Worm (Caenorhabditis elegans) whole organism, mixed stage, embryonic: ENCODE measurements around the gene F59A1.12.

Source experiments
- M03D4.4 ChIP-seq: sonication (generic microtip); optimal IDR thresholded peaks from 2 replicates; lab custom pipeline; 2017; ENCODE audit warnings: mild to moderate bottlenecking, missing genetic modification characterization, missing compliant biosample characterization
- bed-3 ChIP-seq: fragments of 200-800 bp; sonication (Bioruptor generic); optimal IDR thresholded peaks from 3 replicates; lab custom pipeline; 2018; ENCODE audit warnings: mild to moderate bottlenecking, missing genetic modification characterization, moderate library complexity, missing compliant biosample characterization
- blmp-1 ChIP-seq: fragments of 150-350 bp; optimal IDR thresholded peaks from 2 replicates; lab custom pipeline; 2014; ENCODE audit warnings: missing biosample characterization, missing genetic modification characterization
- ceh-39 ChIP-seq: fragments of 150-350 bp; optimal IDR thresholded peaks from 2 replicates; lab custom pipeline; 2014; ENCODE audit warnings: missing biosample characterization, missing genetic modification characterization
- ceh-43 ChIP-seq: fragments of 200-800 bp; sonication (Bioruptor generic); optimal IDR thresholded peaks from 2 replicates; lab custom pipeline; 2018; ENCODE audit warnings: mild to moderate bottlenecking, missing genetic modification characterization, moderate library complexity, missing compliant biosample characterization
- ceh-83 ChIP-seq: fragments of 200-800 bp; sonication (Bioruptor generic); optimal IDR thresholded peaks from 2 replicates; lab custom pipeline; 2018; ENCODE audit warnings: mild to moderate bottlenecking, missing genetic modification characterization, missing compliant biosample characterization
- ces-1 ChIP-seq: fragments of 150-350 bp; optimal IDR thresholded peaks from 2 replicates; lab custom pipeline; 2014; ENCODE audit warnings: missing biosample characterization, missing genetic modification reagents, missing genetic modification characterization
- cnd-1 ChIP-seq: fragments of 200-800 bp; sonication (Bioruptor generic); optimal IDR thresholded peaks from 2 replicates; lab custom pipeline; 2018; ENCODE audit warnings: mild to moderate bottlenecking, missing genetic modification characterization, missing compliant biosample characterization
- drap-1 ChIP-seq: fragments of 200-800 bp; sonication (Bioruptor generic); optimal IDR thresholded peaks from 3 replicates; lab custom pipeline; 2018; ENCODE audit warnings: mild to moderate bottlenecking, missing genetic modification characterization, missing compliant biosample characterization
- elt-1 ChIP-seq: sonication (generic microtip); optimal IDR thresholded peaks from 2 replicates; lab custom pipeline; 2017; ENCODE audit warnings: missing genetic modification characterization, mild to moderate bottlenecking, missing compliant biosample characterization, antibody characterized with exemption, moderate library complexity, borderline replicate concordance; ENCODE audit not compliant: insufficient read depth
- elt-3 ChIP-seq: fragments of 150-350 bp; optimal IDR thresholded peaks from 2 replicates; lab custom pipeline; 2014; ENCODE audit warnings: missing biosample characterization, missing genetic modification characterization
- flh-1 ChIP-seq: fragments of 200-800 bp; sonication (Bioruptor generic); optimal IDR thresholded peaks from 2 replicates; lab custom pipeline; 2018; ENCODE audit warnings: mild to moderate bottlenecking, missing genetic modification characterization, moderate library complexity, missing compliant biosample characterization
- ham-2 ChIP-seq: fragments of 200-800 bp; sonication (Bioruptor generic); optimal IDR thresholded peaks from 2 replicates; lab custom pipeline; 2018; ENCODE audit warnings: mild to moderate bottlenecking, missing genetic modification characterization, missing compliant biosample characterization
- hlh-1 ChIP-seq: fragments of 150-350 bp; optimal IDR thresholded peaks from 2 replicates; lab custom pipeline; 2014; ENCODE audit warnings: missing biosample characterization, missing genetic modification reagents, missing genetic modification characterization
- lin-13 ChIP-seq: fragments of 150-350 bp; optimal IDR thresholded peaks from 2 replicates; lab custom pipeline; 2014; ENCODE audit warnings: missing biosample characterization, missing genetic modification characterization
- lin-32 ChIP-seq: fragments of 200-800 bp; sonication (Bioruptor generic); optimal IDR thresholded peaks from 2 replicates; lab custom pipeline; 2018; ENCODE audit warnings: mild to moderate bottlenecking, missing genetic modification characterization, missing compliant biosample characterization
- lsy-2 ChIP-seq: fragments of 150-350 bp; optimal IDR thresholded peaks from 2 replicates; lab custom pipeline; 2014; ENCODE audit warnings: missing biosample characterization, missing genetic modification characterization
- mab-5 ChIP-seq: fragments of 150-350 bp; optimal IDR thresholded peaks from 2 replicates; lab custom pipeline; 2014; ENCODE audit warnings: missing biosample characterization, missing genetic modification characterization
- mep-1 ChIP-seq: fragments of 150-350 bp; optimal IDR thresholded peaks from 2 replicates; lab custom pipeline; 2017; ENCODE audit warnings: missing biosample characterization, missing genetic modification reagents, missing genetic modification characterization, inconsistent platforms
- mls-2 ChIP-seq: sonication (generic microtip); optimal IDR thresholded peaks from 2 replicates; lab custom pipeline; 2016; ENCODE audit warnings: mild to moderate bottlenecking, missing genetic modification characterization, moderate library complexity, missing compliant biosample characterization
- nhr-12 ChIP-seq: fragments of 150-350 bp; optimal IDR thresholded peaks from 2 replicates; lab custom pipeline; 2014; ENCODE audit warnings: missing biosample characterization, missing genetic modification characterization
- nhr-2 ChIP-seq: fragments of 150-350 bp; optimal IDR thresholded peaks from 2 replicates; lab custom pipeline; 2014; ENCODE audit warnings: missing biosample characterization, missing genetic modification characterization
- nhr-237 ChIP-seq: fragments of 150-350 bp; optimal IDR thresholded peaks from 2 replicates; lab custom pipeline; 2014; ENCODE audit warnings: missing biosample characterization, missing genetic modification characterization
- pha-4 ChIP-seq: fragments of 150-350 bp; optimal IDR thresholded peaks from 2 replicates; lab custom pipeline; 2018; ENCODE audit warnings: missing biosample characterization, missing genetic modification reagents, missing genetic modification characterization
- sem-2 ChIP-seq: fragments of 200-800 bp; sonication (Bioruptor generic); optimal IDR thresholded peaks from 2 replicates; lab custom pipeline; 2018; ENCODE audit warnings: mild to moderate bottlenecking, missing genetic modification characterization, missing compliant biosample characterization
- snpc-4 ChIP-seq: fragments of 150-350 bp; optimal IDR thresholded peaks from 2 replicates; lab custom pipeline; 2014; ENCODE audit warnings: missing biosample characterization, missing genetic modification characterization
- sptf-1 ChIP-seq: sonication (generic microtip); optimal IDR thresholded peaks from 2 replicates; lab custom pipeline; 2017; ENCODE audit warnings: mild to moderate bottlenecking, missing genetic modification characterization, moderate library complexity, missing compliant biosample characterization
- unc-120 ChIP-seq: sonication (generic microtip); optimal IDR thresholded peaks from 2 replicates; lab custom pipeline; 2017; ENCODE audit warnings: missing genetic modification characterization, missing compliant biosample characterization; ENCODE audit not compliant: poor library complexity, severe bottlenecking
- unc-39 ChIP-seq: fragments of 150-350 bp; optimal IDR thresholded peaks from 2 replicates; lab custom pipeline; 2014; ENCODE audit warnings: missing biosample characterization, missing genetic modification characterization
- zip-8 ChIP-seq: fragments of 150-350 bp; optimal IDR thresholded peaks from 2 replicates; lab custom pipeline; 2014; ENCODE audit warnings: missing biosample characterization, missing genetic modification characterization
- ztf-11 ChIP-seq: fragments of 150-350 bp; optimal IDR thresholded peaks from 2 replicates; lab custom pipeline; 2014; ENCODE audit warnings: missing biosample characterization, missing genetic modification characterization

Gene F59A1.12

ce11 chrV:17665906-17666305, 1.7 kb downstream of the F59A1.12 start, which contains the start of gene F59A1.11:
F59A1.11 (minus strand) TSS chrV:17666006.
- TF ChIP-seq unc-39 (tag; lab: Kevin White, UChicago) = no peak
- no peak for TF ChIP-seq lin-32 (GFP tag; lab: Kevin White, UChicago)
- no peak for TF ChIP-seq unc-120 (tag; lab: Kevin White, UChicago)
- no peak for TF ChIP-seq mep-1 (tag; lab: Kevin White, UChicago)
- TF ChIP-seq pha-4 (tag; lab: Kevin White, UChicago) = no peak
- no peak for TF ChIP-seq nhr-237 (tag; lab: Kevin White, UChicago)
- no peak for TF ChIP-seq ztf-11 (tag; lab: Kevin White, UChicago)
- TF ChIP-seq, all 35 proteins: peak for 0

- no peak for TF ChIP-seq ztf-11 (tag; lab: Kevin White, UChicago)
- no peak for TF ChIP-seq elt-1 (tag; lab: Kevin White, UChicago)
- TF ChIP-seq lin-13 = no peak
- no peak for TF ChIP-seq nhr-237 (tag; lab: Kevin White, UChicago)
- TF ChIP-seq lsy-2 = no peak
- no peak for TF ChIP-seq hlh-1 (tag; lab: Kevin White, UChicago)
Measured at ce11 chrV:17664367-17664766, 3.2 kb downstream of the F59A1.12 start.

- TF ChIP-seq pha-4 (tag; lab: Kevin White, UChicago) = no peak
- no peak for TF ChIP-seq sptf-1
- no peak for TF ChIP-seq ceh-83 (GFP tag; lab: Kevin White, UChicago)
- TF ChIP-seq bed-3 (GFP tag; lab: Kevin White, UChicago) = no peak
- no peak for TF ChIP-seq snpc-4 (tag; lab: Kevin White, UChicago)
- TF ChIP-seq nhr-2 = no peak
- TF ChIP-seq mls-2 (tag; lab: Kevin White, UChicago) = no peak
- no peak for TF ChIP-seq sem-2 (GFP tag; lab: Kevin White, UChicago)
- TF ChIP-seq ham-2 (GFP tag; lab: Kevin White, UChicago) = no peak
- TF ChIP-seq ces-1 = no peak
- no peak for TF ChIP-seq blmp-1 (tag; lab: Kevin White, UChicago)
- no peak for TF ChIP-seq cnd-1 (tag; lab: Kevin White, UChicago)
- TF ChIP-seq flh-1 (GFP tag; lab: Kevin White, UChicago) = no peak
- TF ChIP-seq, all 35 proteins: peak for 0
Measured at ce11 chrV:17662260-17662659, 5.3 kb downstream of the F59A1.12 start.

- TF ChIP-seq lin-32 (GFP tag; lab: Kevin White, UChicago) (no peak), mep-1 (tag; lab: Kevin White, UChicago) (no peak), bed-3 (GFP tag; lab: Kevin White, UChicago) (no peak), nhr-12 (no peak), drap-1 (GFP tag; lab: Kevin White, UChicago) (no peak), flh-1 (GFP tag; lab: Kevin White, UChicago) (no peak), cnd-1 (tag; lab: Kevin White, UChicago) (no peak), unc-120 (tag; lab: Kevin White, UChicago) (no peak), mls-2 (tag; lab: Kevin White, UChicago) (no peak), hlh-1 (tag; lab: Kevin White, UChicago) (no peak), nhr-237 (tag; lab: Kevin White, UChicago) (no peak), M03D4.4 (tag; lab: Kevin White, UChicago) (no peak), elt-3 (tag; lab: Kevin White, UChicago) (no peak), zip-8 (tag; lab: Kevin White, UChicago) (no peak), ham-2 (GFP tag; lab: Kevin White, UChicago) (no peak), lin-13 (no peak), ceh-43 (GFP tag; lab: Kevin White, UChicago) (no peak), mab-5 (tag; lab: Kevin White, UChicago) (no peak), sem-2 (GFP tag; lab: Kevin White, UChicago) (no peak)
Measured at ce11 chrV:17660003-17660402, 7.6 kb downstream of the F59A1.12 start, which contains the start of gene dgat-2. dgat-2 (plus strand) TSS chrV:17660303.

ce11 chrV:17659228-17659627, 8.3 kb downstream of the F59A1.12 start, which contains the start of gene fbxa-108:
fbxa-108 (minus strand) TSS chrV:17659385.
- TF ChIP-seq elt-1 (tag; lab: Kevin White, UChicago) (no peak), unc-120 (tag; lab: Kevin White, UChicago) (no peak), flh-1 (GFP tag; lab: Kevin White, UChicago) (no peak), ceh-39 (tag; lab: Kevin White, UChicago) (no peak), ceh-43 (GFP tag; lab: Kevin White, UChicago) (no peak), snpc-4 (tag; lab: Kevin White, UChicago) (no peak), nhr-2 (no peak), mep-1 (tag; lab: Kevin White, UChicago) (no peak)
